Worm (Caenorhabditis elegans): ENCODE results near the gene lmtr-3.

- TF ChIP-seq him-1 (tag; optimal IDR thresholded peaks at IDR 0.05) (no peak), W03F9.2 (tag; optimal IDR thresholded peaks at IDR 0.05) (no peak), dao-5 (tag; optimal IDR thresholded peaks at IDR 0.05) (no peak)
Measured at ce11 chrV:11156589-11156988, 32.6 kb downstream of the lmtr-3 start.

Measured in whole organism, L4/young adult.